Worm (Caenorhabditis elegans): ENCODE data around the gene B0554.4.

B0554.4 gene

DNA sequence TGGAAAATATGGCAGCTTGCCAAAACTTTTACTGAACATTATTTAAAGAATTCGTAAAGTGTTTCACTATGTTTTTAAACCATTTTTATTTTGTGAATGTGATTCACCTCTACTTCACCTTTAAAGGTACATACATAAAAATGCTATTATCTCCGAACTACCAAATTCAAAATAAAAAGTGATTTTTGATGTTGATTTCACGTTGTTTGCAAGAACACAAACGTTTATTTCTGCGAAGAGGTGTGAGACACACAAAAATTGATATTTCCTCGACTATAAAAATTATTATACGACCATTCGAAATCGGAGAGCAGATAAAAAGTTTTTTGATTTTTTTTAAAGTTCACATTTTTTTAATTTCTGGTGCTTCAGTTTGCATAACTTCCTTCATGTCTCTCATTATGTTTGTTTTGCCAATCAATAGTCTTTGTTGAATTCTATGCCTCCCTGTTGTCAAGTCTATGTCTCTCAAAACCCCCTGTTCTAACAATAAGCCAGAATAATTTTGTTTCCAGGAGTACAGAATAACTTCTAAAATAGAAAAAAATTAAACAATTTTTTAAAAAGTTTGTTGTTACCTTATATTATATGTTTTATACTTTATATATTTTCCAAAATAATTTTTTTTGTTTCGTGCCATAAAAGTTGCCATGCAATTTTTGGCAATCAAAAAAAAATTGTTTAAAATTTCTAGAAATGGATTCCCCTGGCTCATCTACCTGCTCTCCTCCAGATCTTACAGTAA, 22.0 kb downstream of the B0554.4 start, which contains the start of gene nhr-123:
TSS of gene nhr-123 (plus strand) at position 695 of the 745 bp plus-strand sequence.
- TF ChIP-seq nfya-1 (tag; optimal IDR thresholded peaks at IDR 0.05) (no peak), ceh-24 (tag; optimal IDR thresholded peaks at IDR 0.05) (no peak), C08G9.2 (tag; optimal IDR thresholded peaks at IDR 0.05) (no peak)

DNA sequence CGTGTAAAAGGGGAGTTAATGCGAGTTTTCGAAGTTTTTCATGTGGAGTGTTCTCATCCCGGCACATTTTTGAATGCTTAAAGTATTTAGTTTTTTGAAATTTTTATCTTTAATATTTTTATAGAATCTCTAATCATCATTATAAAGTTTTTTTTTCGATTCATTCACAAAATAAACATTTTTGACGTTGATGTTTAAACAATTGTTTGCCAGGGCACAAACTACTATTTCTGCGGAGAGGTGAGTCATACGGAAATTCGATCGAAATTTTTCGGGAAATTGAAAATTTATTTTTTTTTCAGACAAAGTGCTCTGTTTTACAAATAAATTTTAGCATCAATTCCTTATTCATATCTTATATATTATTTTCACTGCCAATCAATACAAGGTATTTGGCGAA, 24.6 kb downstream of the B0554.4 start, which contains the start of gene nhr-98:
TSS of gene nhr-98 (plus strand) at position 301 of the 400 bp plus-strand sequence.
- no peak for TF ChIP-seq ceh-18 (tag; optimal IDR thresholded peaks at IDR 0.05)
- no peak for TF ChIP-seq C38D4.7 (GFP tag; optimal IDR thresholded peaks at IDR 0.05)
- no peak for TF ChIP-seq dve-1 (tag; optimal IDR thresholded peaks at IDR 0.05)
- no peak for TF ChIP-seq ama-1 (optimal IDR thresholded peaks at IDR 0.05)
- no peak for TF ChIP-seq syd-9 (tag; optimal IDR thresholded peaks at IDR 0.05)
- no peak for TF ChIP-seq pqm-1 (tag; optimal IDR thresholded peaks at IDR 0.05)
- TF ChIP-seq mec-3 (tag; optimal IDR thresholded peaks at IDR 0.05; ENCODE audit: borderline replicate concordance) = no peak
- TF ChIP-seq lin-11 (tag; optimal IDR thresholded peaks at IDR 0.05) = no peak
- no peak for TF ChIP-seq unc-86 (tag; optimal IDR thresholded peaks at IDR 0.05)
- no peak for TF ChIP-seq unc-55 (GFP tag; optimal IDR thresholded peaks at IDR 0.05)

DNA sequence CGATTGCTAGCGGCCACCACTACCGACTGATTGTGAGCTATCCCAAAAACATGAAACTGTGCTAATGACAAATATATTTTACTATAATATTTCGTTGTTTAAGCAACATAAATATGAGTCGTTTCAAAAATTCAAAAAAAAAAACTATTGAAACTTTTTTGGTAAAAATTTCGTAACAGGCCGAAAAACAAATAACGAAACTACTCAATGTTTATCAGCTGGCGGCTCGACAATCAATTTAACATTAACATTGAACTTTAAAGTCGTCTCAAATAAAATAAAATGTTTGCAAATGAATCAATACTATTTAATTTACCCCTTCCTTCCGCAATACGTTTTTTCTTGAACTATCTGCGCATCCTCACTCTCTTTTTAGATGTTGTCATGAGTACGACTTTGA, 28.9 kb downstream of the B0554.4 start:
- TF ChIP-seq lim-6 (tag; optimal IDR thresholded peaks at IDR 0.05) = no peak
- no peak for TF ChIP-seq nfya-1 (tag; optimal IDR thresholded peaks at IDR 0.05)
- no peak for TF ChIP-seq ceh-45 (GFP tag; IDR thresholded peaks at IDR 0.05)

DNA sequence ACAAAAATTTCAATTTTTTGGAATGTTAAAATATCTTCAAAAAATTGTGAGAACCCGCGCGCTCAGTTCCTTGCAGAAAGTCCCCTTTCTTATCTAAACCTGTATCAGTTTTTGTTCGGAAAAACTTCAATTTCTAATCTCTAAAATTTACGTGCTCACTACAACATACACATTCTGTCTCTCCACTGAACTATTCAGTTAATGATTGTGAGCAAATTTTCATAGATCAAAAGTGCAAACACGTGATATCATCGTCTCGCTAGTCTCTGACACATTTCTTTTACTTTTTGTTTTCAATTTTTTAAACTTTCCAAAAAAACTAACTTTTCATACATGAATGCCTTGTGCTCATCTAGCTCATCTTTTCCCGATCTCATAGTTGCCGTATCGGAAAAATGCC, 30.5 kb downstream of the B0554.4 start, which contains the start of gene nhr-203:
TSS of gene nhr-203 (plus strand) at position 332 of the 400 bp plus-strand sequence.
- TF ChIP-seq ets-4 (tag; optimal IDR thresholded peaks at IDR 0.05) = no peak
- peak; percentile 26 for TF ChIP-seq elt-2 (tag; optimal IDR thresholded peaks at IDR 0.05)

DNA sequence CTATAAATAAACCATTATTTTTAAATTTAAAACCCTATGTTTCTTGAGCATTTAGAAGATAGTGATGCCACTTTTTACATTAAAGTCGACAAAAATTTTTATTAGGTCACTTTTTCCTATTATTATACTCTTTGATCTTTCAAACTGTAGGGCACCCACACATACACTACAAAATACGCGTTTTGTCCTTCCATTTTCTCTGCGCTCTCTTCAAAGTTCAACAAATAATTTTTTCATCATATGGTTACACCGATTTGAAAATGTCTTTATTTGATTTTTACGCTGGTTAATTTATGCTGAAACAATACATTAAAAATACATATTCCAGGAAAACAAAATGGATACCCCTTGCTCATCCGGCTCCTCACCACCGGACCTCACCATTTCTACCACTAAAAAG, 33.3 kb downstream of the B0554.4 start, which contains the start of gene nhr-202:
TSS of gene nhr-202 (plus strand) at position 326 of the 400 bp plus-strand sequence.
- TF ChIP-seq unc-3 (GFP tag; conservative IDR thresholded peaks at IDR 0.05) (no peak), unc-3 (tag; optimal IDR thresholded peaks at IDR 0.05) (no peak)

DNA sequence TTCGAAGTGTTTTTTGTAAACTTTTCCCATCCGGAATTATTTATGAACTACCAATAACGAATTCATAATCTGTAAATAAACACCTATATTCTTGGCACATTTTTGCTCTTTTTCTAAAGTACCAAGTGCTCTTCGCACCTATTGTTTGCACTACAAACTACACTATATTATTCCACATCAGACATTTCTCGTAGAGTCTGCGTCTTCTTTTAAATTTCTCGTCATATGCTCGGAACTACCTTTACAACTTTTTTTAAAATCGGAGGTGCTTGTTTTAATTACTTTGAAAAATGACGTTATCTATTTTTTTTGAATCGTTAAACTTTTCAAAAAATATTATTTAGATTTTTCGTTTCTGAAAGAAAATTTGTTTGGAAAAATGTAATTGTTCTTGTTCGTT, 35.9 kb downstream of the B0554.4 start, which contains the start of gene nhr-201:
TSS of gene nhr-201 (plus strand) at position 29 of the 400 bp plus-strand sequence.
- TF ChIP-seq K09A11.1 (tag; optimal IDR thresholded peaks at IDR 0.05; ENCODE audit: insufficient read depth) (no peak), T23F11.4 (GFP tag; optimal IDR thresholded peaks at IDR 0.05) (no peak), ahr-1 (tag; optimal IDR thresholded peaks at IDR 0.05) (no peak), hlh-30 (tag; optimal IDR thresholded peaks at IDR 0.05; ENCODE audit: insufficient read depth) (no peak), sox-4 (tag; optimal IDR thresholded peaks at IDR 0.05) (no peak), unc-86 (tag; optimal IDR thresholded peaks at IDR 0.05) (no peak), syd-9 (tag; optimal IDR thresholded peaks at IDR 0.05) (no peak), pag-3 (tag; optimal IDR thresholded peaks at IDR 0.05; ENCODE audit: borderline replicate concordance) (no peak), nhr-11 (tag; optimal IDR thresholded peaks at IDR 0.05) (no peak), ets-4 (tag; optimal IDR thresholded peaks at IDR 0.05) (no peak), lim-6 (tag; optimal IDR thresholded peaks at IDR 0.05) (no peak)

DNA sequence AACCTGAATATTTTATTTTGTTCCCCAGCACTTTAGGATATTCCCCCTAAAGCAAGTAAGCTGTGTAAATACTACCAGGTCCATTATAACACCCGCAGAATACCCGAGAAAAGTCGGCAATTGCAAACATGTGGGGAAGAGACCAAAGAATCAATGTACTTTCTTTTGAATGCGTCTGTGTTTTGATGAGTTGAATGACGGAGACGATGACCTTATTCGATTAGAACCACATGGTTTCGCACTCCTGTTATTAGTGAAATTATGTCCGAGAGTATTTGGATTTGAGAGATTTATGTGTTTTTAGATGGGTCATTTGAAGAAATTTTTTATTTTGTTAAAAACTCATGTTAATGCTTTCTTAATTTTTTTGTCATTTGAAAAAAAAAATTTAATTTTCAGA, 36.4 kb downstream of the B0554.4 start:
- TF ChIP-seq sox-2 (GFP tag; IDR thresholded peaks at IDR 0.05) (no peak), tbx-2 (tag; optimal IDR thresholded peaks at IDR 0.05) (no peak), ttx-3 (tag; optimal IDR thresholded peaks at IDR 0.05) (no peak), ceh-14 (tag; optimal IDR thresholded peaks at IDR 0.05) (no peak), ceh-24 (tag; optimal IDR thresholded peaks at IDR 0.05) (no peak), nhr-11 (tag; optimal IDR thresholded peaks at IDR 0.05) (no peak), pha-2 (tag; optimal IDR thresholded peaks at IDR 0.05) (no peak), nfya-1 (tag; optimal IDR thresholded peaks at IDR 0.05) (no peak), hlh-30 (tag; optimal IDR thresholded peaks at IDR 0.05; ENCODE audit: insufficient read depth) (no peak), eyg-1 (tag; optimal IDR thresholded peaks at IDR 0.05) (no peak), unc-86 (tag; optimal IDR thresholded peaks at IDR 0.05) (no peak), dve-1 (tag; optimal IDR thresholded peaks at IDR 0.05) (no peak), T23F11.4 (GFP tag; optimal IDR thresholded peaks at IDR 0.05) (no peak), hlh-15 (tag; optimal IDR thresholded peaks at IDR 0.05) (no peak)
